Worm (Caenorhabditis elegans) whole organism, L1 larva: ENCODE data around the gene W04D2.4.
A peak's percentile ranks its signal among the peaks of the same experiment; 100 is the strongest.

Experiments used
- C04F5.9 ChIP-seq: sonication (generic microtip); optimal IDR thresholded peaks from 2 replicates; lab custom pipeline; 2016; ENCODE audit warnings: missing genetic modification characterization, missing compliant biosample characterization
- C16A3.4 ChIP-seq: fragments of 150-350 bp; optimal IDR thresholded peaks from 2 replicates; lab custom pipeline; 2014; ENCODE audit warnings: missing biosample characterization, missing genetic modification characterization
- aha-1 ChIP-seq: fragments of 150-350 bp; optimal IDR thresholded peaks from 2 replicates; lab custom pipeline; 2014; ENCODE audit warnings: missing biosample characterization, missing genetic modification characterization
- alr-1 ChIP-seq: fragments of 200-800 bp; sonication (Bioruptor generic); optimal IDR thresholded peaks from 2 replicates; lab custom pipeline; 2018; ENCODE audit warnings: borderline replicate concordance, mild to moderate bottlenecking, missing genetic modification characterization, missing compliant biosample characterization
- aly-2 ChIP-seq: fragments of 150-350 bp; optimal IDR thresholded peaks from 2 replicates; lab custom pipeline; 2014; ENCODE audit warnings: missing biosample characterization, missing genetic modification characterization
- ama-1 ChIP-seq: fragments of 150-350 bp; optimal IDR thresholded peaks from 2 replicates; lab custom pipeline; 2014
- blmp-1 ChIP-seq: fragments of 150-350 bp; optimal IDR thresholded peaks from 2 replicates; lab custom pipeline; 2014; ENCODE audit warnings: missing biosample characterization, missing genetic modification characterization
- ceh-88 ChIP-seq: fragments of 200-800 bp; sonication (Bioruptor generic); IDR thresholded peaks from 2 replicates; pipeline ENCODE4 v1.3.6; 2022; ENCODE audit warnings: missing genetic modification characterization, missing compliant biosample characterization
- ces-1 ChIP-seq: fragments of 150-350 bp; optimal IDR thresholded peaks from 2 replicates; lab custom pipeline; 2014; ENCODE audit warnings: missing biosample characterization, missing genetic modification reagents, missing genetic modification characterization
- dpl-1 ChIP-seq, 3 experiments: fragments of 150-350 bp in 2 of 3; sonication (generic microtip) in 1 of 3; optimal IDR thresholded peaks; 2 replicates each; lab custom pipeline; 2014 to 2017; ENCODE audit warnings: missing biosample characterization in 3 of 3, missing genetic modification characterization in 3 of 3, missing genetic modification reagents in 3 of 3
- dsc-1 ChIP-seq: sonication (generic microtip); optimal IDR thresholded peaks from 2 replicates; lab custom pipeline; 2016; ENCODE audit warnings: mild to moderate bottlenecking, missing genetic modification characterization, missing compliant biosample characterization
- efl-1 ChIP-seq, 4 experiments: fragments of 150-350 bp; optimal IDR thresholded peaks in 3 of 4; peaks in 1 of 4; 1 replicate in 1 of 4; 2 replicates in 3 of 4; lab custom pipeline; 2014; ENCODE audit warnings: missing biosample characterization in 2 of 4, missing genetic modification characterization in 2 of 4, missing genetic modification reagents in 2 of 4
- egl-13 ChIP-seq: sonication (generic microtip); optimal IDR thresholded peaks from 2 replicates; lab custom pipeline; 2016; ENCODE audit warnings: missing genotype, missing genetic modification reagents, missing genetic modification characterization, missing compliant biosample characterization
- elt-2 ChIP-seq: sonication (generic microtip); optimal IDR thresholded peaks from 2 replicates; lab custom pipeline; 2016; ENCODE audit warnings: missing genetic modification characterization, mild to moderate bottlenecking, inconsistent platforms, missing compliant biosample characterization, missing genetic modification reagents
- fkh-8 ChIP-seq: sonication (generic microtip); optimal IDR thresholded peaks from 2 replicates; lab custom pipeline; 2016; ENCODE audit warnings: mild to moderate bottlenecking, missing genetic modification characterization, missing compliant biosample characterization
- fos-1 ChIP-seq: fragments of 150-350 bp; optimal IDR thresholded peaks from 2 replicates; lab custom pipeline; 2014; ENCODE audit warnings: missing biosample characterization, missing genetic modification characterization
- isw-1 ChIP-seq: fragments of 200-800 bp; sonication (Bioruptor generic); IDR thresholded peaks from 2 replicates; pipeline ENCODE4 v1.3.6; 2022; ENCODE audit warnings: missing genetic modification characterization, missing compliant biosample characterization
- jun-1 ChIP-seq: fragments of 150-350 bp; optimal IDR thresholded peaks from 2 replicates; lab custom pipeline; 2014; ENCODE audit warnings: missing biosample characterization, missing genetic modification reagents, missing genetic modification characterization
- lin-14 ChIP-seq: fragments of 200-800 bp; sonication (Bioruptor generic); optimal IDR thresholded peaks from 2 replicates; lab custom pipeline; 2018; ENCODE audit warnings: mild to moderate bottlenecking, missing genetic modification characterization, moderate library complexity, missing compliant biosample characterization
- lin-35 ChIP-seq, 2 experiments: fragments of 150-350 bp; optimal IDR thresholded peaks; 2 replicates each; lab custom pipeline; 2014; ENCODE audit warnings: missing biosample characterization in 2 of 2, missing genetic modification characterization in 2 of 2, missing genetic modification reagents in 2 of 2
- lin-39 ChIP-seq: fragments of 150-350 bp; optimal IDR thresholded peaks from 2 replicates; lab custom pipeline; 2014; ENCODE audit warnings: missing biosample characterization, missing genetic modification reagents, missing genetic modification characterization
- lsy-2 ChIP-seq, 2 experiments: fragments of 150-350 bp; optimal IDR thresholded peaks; 2 replicates each; lab custom pipeline; 2014; ENCODE audit warnings: missing biosample characterization in 2 of 2, missing genetic modification characterization in 2 of 2
- mdl-1 ChIP-seq, 2 experiments: fragments of 150-350 bp; optimal IDR thresholded peaks; 2 replicates each; lab custom pipeline; 2014 to 2017; ENCODE audit warnings: missing biosample characterization in 2 of 2, missing genetic modification characterization in 2 of 2, inconsistent platforms in 1 of 2
- mef-2 ChIP-seq: fragments of 150-350 bp; optimal IDR thresholded peaks from 2 replicates; lab custom pipeline; 2014; ENCODE audit warnings: missing biosample characterization, missing genetic modification characterization
- nhr-12 ChIP-seq: sonication (generic microtip); optimal IDR thresholded peaks from 2 replicates; lab custom pipeline; 2017; ENCODE audit warnings: missing biosample characterization, missing genetic modification characterization
- nhr-19 ChIP-seq: fragments of 200-800 bp; sonication (Bioruptor generic); conservative IDR thresholded peaks from 2 replicates; pipeline ENCODE4 v1.3.6; 2022; ENCODE audit warnings: missing genetic modification characterization, missing compliant biosample characterization
- nhr-20 ChIP-seq: sonication (generic microtip); optimal IDR thresholded peaks from 2 replicates; lab custom pipeline; 2016; ENCODE audit warnings: mild to moderate bottlenecking, missing genetic modification characterization, missing compliant biosample characterization
- nhr-237 ChIP-seq: fragments of 150-350 bp; optimal IDR thresholded peaks from 2 replicates; lab custom pipeline; 2014; ENCODE audit warnings: missing biosample characterization, missing genetic modification characterization
- nhr-28 ChIP-seq: fragments of 150-350 bp; optimal IDR thresholded peaks from 2 replicates; lab custom pipeline; 2014; ENCODE audit warnings: missing biosample characterization, missing genetic modification characterization
- nhr-47 ChIP-seq: sonication (generic microtip); optimal IDR thresholded peaks from 2 replicates; lab custom pipeline; 2016; ENCODE audit warnings: mild to moderate bottlenecking, missing genetic modification characterization, moderate library complexity, missing compliant biosample characterization
- nhr-76 ChIP-seq: sonication (generic microtip); optimal IDR thresholded peaks from 2 replicates; lab custom pipeline; 2017; ENCODE audit warnings: missing biosample characterization, missing genetic modification characterization
- nhr-77 ChIP-seq: fragments of 150-350 bp; optimal IDR thresholded peaks from 2 replicates; lab custom pipeline; 2014; ENCODE audit warnings: missing biosample characterization, missing genetic modification characterization
- nhr-85 ChIP-seq: sonication (generic microtip); peaks from one replicate; lab custom pipeline; 2016; ENCODE audit warnings: missing genetic modification characterization, inconsistent platforms, missing compliant biosample characterization
- nhr-90 ChIP-seq: sonication (generic microtip); optimal IDR thresholded peaks from 2 replicates; lab custom pipeline; 2016; ENCODE audit warnings: mild to moderate bottlenecking, missing genetic modification characterization, missing compliant biosample characterization; ENCODE audit not compliant: poor library complexity
- pax-3 ChIP-seq: fragments of 200-800 bp; sonication (Bioruptor generic); optimal IDR thresholded peaks from 2 replicates; lab custom pipeline; 2018; ENCODE audit warnings: mild to moderate bottlenecking, missing genetic modification characterization, moderate library complexity, missing compliant biosample characterization
- pqm-1 ChIP-seq: sonication (generic microtip); optimal IDR thresholded peaks from 3 replicates; lab custom pipeline; 2017; ENCODE audit warnings: missing biosample characterization, missing genetic modification characterization
- rnt-1 ChIP-seq: sonication (generic microtip); optimal IDR thresholded peaks from 2 replicates; lab custom pipeline; 2016; ENCODE audit warnings: mild to moderate bottlenecking, missing genetic modification characterization, moderate library complexity, missing compliant biosample characterization
- skn-1 ChIP-seq: fragments of 150-350 bp; optimal IDR thresholded peaks from 2 replicates; lab custom pipeline; 2014; ENCODE audit warnings: missing biosample characterization, missing genetic modification characterization
- snpc-4 ChIP-seq: fragments of 150-350 bp; optimal IDR thresholded peaks from 2 replicates; lab custom pipeline; 2014; ENCODE audit warnings: missing biosample characterization, missing genetic modification characterization
- snu-23 ChIP-seq: sonication (generic microtip); optimal IDR thresholded peaks from 2 replicates; lab custom pipeline; 2016; ENCODE audit warnings: missing genetic modification characterization, missing compliant biosample characterization
- sox-4 ChIP-seq: sonication (generic microtip); optimal IDR thresholded peaks from 2 replicates; lab custom pipeline; 2016; ENCODE audit warnings: missing genetic modification characterization, missing compliant biosample characterization
- sptf-1 ChIP-seq: fragments of 150-350 bp; optimal IDR thresholded peaks from 2 replicates; lab custom pipeline; 2014; ENCODE audit warnings: missing biosample characterization, missing genetic modification characterization
- sup-37 ChIP-seq: fragments of 200-800 bp; sonication (Bioruptor generic); optimal IDR thresholded peaks from 2 replicates; lab custom pipeline; 2018; ENCODE audit warnings: mild to moderate bottlenecking, missing genetic modification characterization, missing compliant biosample characterization
- swsn-7 ChIP-seq: sonication (generic microtip); optimal IDR thresholded peaks from 2 replicates; lab custom pipeline; 2016; ENCODE audit warnings: missing genetic modification characterization, missing compliant biosample characterization
- unc-130 ChIP-seq: fragments of 150-350 bp; optimal IDR thresholded peaks from 2 replicates; lab custom pipeline; 2017; ENCODE audit warnings: missing biosample characterization, missing genetic modification characterization, inconsistent platforms
- unc-86 ChIP-seq: sonication (generic microtip); optimal IDR thresholded peaks from 2 replicates; lab custom pipeline; 2016; ENCODE audit warnings: missing genetic modification characterization, missing compliant biosample characterization
- xbp-1 ChIP-seq: sonication (generic microtip); optimal IDR thresholded peaks from 2 replicates; lab custom pipeline; 2016; ENCODE audit warnings: missing genetic modification characterization, missing compliant biosample characterization
- zag-1 ChIP-seq: fragments of 150-350 bp; optimal IDR thresholded peaks from 2 replicates; lab custom pipeline; 2014; ENCODE audit warnings: missing biosample characterization, missing genetic modification characterization
- zip-4 ChIP-seq: fragments of 200-800 bp; sonication (Bioruptor generic); optimal IDR thresholded peaks from 2 replicates; lab custom pipeline; 2018; ENCODE audit warnings: mild to moderate bottlenecking, missing genetic modification characterization, moderate library complexity, missing compliant biosample characterization
- ztf-11 ChIP-seq, 2 experiments: sonication (generic microtip); optimal IDR thresholded peaks; 2 replicates each; lab custom pipeline; 2016 to 2017; ENCODE audit warnings: missing genetic modification characterization in 2 of 2, missing biosample characterization in 1 of 2, missing compliant biosample characterization in 1 of 2

W04D2.4 gene

ce11 chrV:12494522-12494921, 3.0 kb downstream of the W04D2.4 start, which contains the start of gene mrps-11:
TSS of gene mrps-11 (minus strand) at chrV:12494622.
- TF ChIP-seq aha-1 (tag; lab: Kevin White, UChicago) (no peak), unc-130 (tag; lab: Kevin White, UChicago) (no peak), mdl-1 (tag; optimal IDR thresholded peaks at IDR 0.05; lab: Kevin White, UChicago) (no peak), jun-1 (tag; lab: Kevin White, UChicago) (no peak), blmp-1 (tag; lab: Kevin White, UChicago) (no peak), zag-1 (tag; lab: Kevin White, UChicago) (no peak), snpc-4 (tag; lab: Kevin White, UChicago) (no peak), nhr-47 (no peak), skn-1 (no peak), alr-1 (tag; lab: Kevin White, UChicago) (no peak), rnt-1 (no peak), dpl-1 (GFP tag; optimal IDR thresholded peaks at IDR 0.05; lab: Kevin White, UChicago) (no peak), fkh-8 (tag; lab: Kevin White, UChicago) (no peak), aly-2 (no peak), egl-13 (tag; lab: Kevin White, UChicago) (no peak), nhr-20 (tag; lab: Kevin White, UChicago) (no peak), sptf-1 (tag; lab: Kevin White, UChicago) (no peak), pax-3 (no peak)

ce11 chrV:12491070-12491643, 6.4 kb downstream of the W04D2.4 start:
- TF ChIP-seq elt-2 (tag; lab: Kevin White, UChicago), result peak; percentile 76
- TF ChIP-seq ztf-11 (tag; optimal IDR thresholded peaks at IDR 0.05; lab: Kevin White, UChicago), result peak in 1 of 2 experiments; percentile 14
- TF ChIP-seq nhr-12, result no peak
- TF ChIP-seq dsc-1, result peak; percentile 86
- TF ChIP-seq zip-4 (GFP tag; lab: Kevin White, UChicago), result peak; percentile 74
- TF ChIP-seq nhr-90 (tag; lab: Kevin White, UChicago), result peak; percentile 93
- TF ChIP-seq lin-39 (tag; lab: Kevin White, UChicago), result peak; percentile 87
- peak; percentile 13 for TF ChIP-seq unc-86 (tag; lab: Kevin White, UChicago)
- no peak for TF ChIP-seq ces-1
- TF ChIP-seq nhr-237, result no peak
- TF ChIP-seq nhr-85 (tag; lab: Kevin White, UChicago), result peak; percentile 94
- TF ChIP-seq nhr-28 (tag; lab: Kevin White, UChicago), result no peak
- TF ChIP-seq C16A3.4, result peak; percentile 36
- TF ChIP-seq nhr-77 (tag; lab: Kevin White, UChicago), result peak; percentile 55
- peak in 1 of 2 experiments; percentile 45 for TF ChIP-seq mdl-1 (tag; optimal IDR thresholded peaks at IDR 0.05; lab: Kevin White, UChicago)
- TF ChIP-seq efl-1 (optimal IDR thresholded peaks at IDR 0.05; lab: Kevin White, UChicago), result peak; percentile 48 to 68
- peak; percentile 40 to 95 for TF ChIP-seq efl-1 (GFP tag; optimal IDR thresholded peaks at IDR 0.05 in 1 of 2; lab: Kevin White, UChicago)
- TF ChIP-seq ama-1 (lab: Kevin White, UChicago), result peak; percentile 80
- TF ChIP-seq egl-13 (tag; lab: Kevin White, UChicago), result peak; percentile 41
- no peak for TF ChIP-seq pqm-1 (tag; lab: Kevin White, UChicago)
- TF ChIP-seq snu-23 (GFP tag; lab: Kevin White, UChicago), result peak; percentile 84
- no peak for TF ChIP-seq isw-1
- TF ChIP-seq mef-2 (tag; lab: Kevin White, UChicago), result no peak
- peak; percentile 31 for TF ChIP-seq fos-1
- TF ChIP-seq nhr-20 (tag; lab: Kevin White, UChicago), result peak; percentile 89
- TF ChIP-seq pax-3, result no peak
- peak; percentile 93 for TF ChIP-seq nhr-19
- peak; percentile 99 for TF ChIP-seq snpc-4 (tag; lab: Kevin White, UChicago)
- peak; percentile 87 for TF ChIP-seq swsn-7 (tag; lab: Kevin White, UChicago)
- TF ChIP-seq lin-14 (GFP tag; lab: Kevin White, UChicago), result peak; percentile 82
- peak; percentile 6 to 62 for TF ChIP-seq lin-35 (GFP tag; optimal IDR thresholded peaks at IDR 0.05; lab: Kevin White, UChicago)
- TF ChIP-seq nhr-76 (tag; lab: Kevin White, UChicago), result no peak
- TF ChIP-seq xbp-1 (tag; lab: Kevin White, UChicago), result peak; percentile 67
- TF ChIP-seq lsy-2 (tag; optimal IDR thresholded peaks at IDR 0.05; lab: Kevin White, UChicago), result peak; percentile 6 to 67
- TF ChIP-seq jun-1 (tag; lab: Kevin White, UChicago), result peak; percentile 21
- peak; percentile 18 for TF ChIP-seq C04F5.9
- peak; percentile 82 for TF ChIP-seq sup-37 (GFP tag; lab: Kevin White, UChicago)
- TF ChIP-seq fkh-8 (tag; lab: Kevin White, UChicago), result no peak
- peak; percentile 60; the same call in 1 of the 2 replicates for TF ChIP-seq ceh-88
- no peak for TF ChIP-seq zag-1 (tag; lab: Kevin White, UChicago)
- peak; percentile 42 for TF ChIP-seq sox-4 (tag; lab: Kevin White, UChicago)
